Worm (Caenorhabditis elegans) whole organism, young adult: ENCODE data around the gene Y15E3A.5.

Experiments
- F39B2.1 ChIP-seq: fragments of 200-800 bp; sonication (Bioruptor generic); IDR thresholded peaks from 2 replicates; pipeline ENCODE4 v1.3.6; 2022; ENCODE audit warnings: missing genetic modification reagents, missing genetic modification characterization, missing compliant biosample characterization
- Y79H2A.3 ChIP-seq: fragments of 200-800 bp; sonication (Bioruptor generic); conservative IDR thresholded peaks from 2 replicates; pipeline ENCODE4 v1.3.6; 2022; ENCODE audit warnings: missing genetic modification reagents, missing genetic modification characterization, missing compliant biosample characterization
- akir-1 ChIP-seq: fragments of 200-800 bp; sonication (Bioruptor generic); optimal IDR thresholded peaks from 2 replicates; lab custom pipeline; 2018; ENCODE audit warnings: mild to moderate bottlenecking, missing genetic modification characterization, moderate library complexity, missing compliant biosample characterization
- ama-1 ChIP-seq, 3 experiments: fragments of 150-350 bp in 1 of 3; sonication (generic microtip) in 2 of 3; optimal IDR thresholded peaks; 2 replicates each; lab custom pipeline; 2014 to 2018; ENCODE audit warnings: missing biosample characterization in 2 of 3, missing genetic modification characterization in 2 of 3, missing genetic modification reagents in 2 of 3
- ceh-79 ChIP-seq: sonication (generic microtip); optimal IDR thresholded peaks from 2 replicates; lab custom pipeline; 2017; ENCODE audit warnings: mild to moderate bottlenecking, missing genetic modification characterization, missing compliant biosample characterization
- dpff-1 ChIP-seq: sonication (generic microtip); optimal IDR thresholded peaks from 2 replicates; lab custom pipeline; 2017; ENCODE audit warnings: mild to moderate bottlenecking, missing genetic modification characterization, missing compliant biosample characterization
- egl-18 ChIP-seq: fragments of 200-800 bp; sonication (Bioruptor generic); IDR thresholded peaks from 2 replicates; pipeline ENCODE4 v1.3.6; 2022; ENCODE audit warnings: missing genetic modification reagents, missing genetic modification characterization, missing compliant biosample characterization
- ets-4 ChIP-seq: fragments of 200-800 bp; sonication (Bioruptor generic); optimal IDR thresholded peaks from 2 replicates; lab custom pipeline; 2018; ENCODE audit warnings: mild to moderate bottlenecking, missing genetic modification characterization, missing compliant biosample characterization
- gei-17 ChIP-seq: fragments of 200-800 bp; sonication (Bioruptor generic); optimal IDR thresholded peaks from 2 replicates; lab custom pipeline; 2018; ENCODE audit warnings: mild to moderate bottlenecking, missing genetic modification characterization, missing compliant biosample characterization
- lsl-1 ChIP-seq: fragments of 200-800 bp; sonication (Bioruptor generic); optimal IDR thresholded peaks from 2 replicates; lab custom pipeline; 2018; ENCODE audit warnings: mild to moderate bottlenecking, missing genetic modification characterization, moderate library complexity, missing compliant biosample characterization
- rpc-1 ChIP-seq, 2 experiments: fragments of 150-350 bp in 1 of 2; sonication (generic microtip) in 1 of 2; optimal IDR thresholded peaks; 2 replicates each; lab custom pipeline; 2014 to 2018; ENCODE audit warnings: missing biosample characterization in 1 of 2, missing genetic modification characterization in 1 of 2, missing genetic modification reagents in 1 of 2, missing genotype in 1 of 2
- snpc-4 ChIP-seq, 5 experiments: fragments of 150-350 bp in 1 of 5; sonication (generic microtip) in 4 of 5; optimal IDR thresholded peaks; 2 replicates each; lab custom pipeline; 2014 to 2018; ENCODE audit warnings: missing genetic modification characterization in 5 of 5, missing biosample characterization in 3 of 5, antibody characterized with exemption in 2 of 5, mild to moderate bottlenecking in 2 of 5, missing compliant biosample characterization in 2 of 5, missing genotype in 2 of 5, moderate library complexity in 2 of 5, missing genetic modification reagents in 1 of 5
- tbx-9 ChIP-seq: sonication (generic microtip); optimal IDR thresholded peaks from 2 replicates; lab custom pipeline; 2016; ENCODE audit warnings: borderline replicate concordance, missing genetic modification characterization, inconsistent platforms, missing compliant biosample characterization

- TF ChIP-seq ets-4 (GFP tag; lab: Kevin White, UChicago) (no peak), rpc-1 (optimal IDR thresholded peaks at IDR 0.05; lab: Kevin White, UChicago) (no peak), rpc-1 (tag; optimal IDR thresholded peaks at IDR 0.05; lab: Kevin White, UChicago) (no peak), dpff-1 (tag; lab: Kevin White, UChicago) (no peak), Y79H2A.3 (GFP tag; lab: Robert Waterston, UW) (no peak), lsl-1 (no peak), F39B2.1 (GFP tag; lab: Robert Waterston, UW) (no peak), snpc-4 (GFP tag; optimal IDR thresholded peaks at IDR 0.05; lab: Kevin White, UChicago) (no peak), snpc-4 (tag; optimal IDR thresholded peaks at IDR 0.05; lab: Kevin White, UChicago) (no peak), ama-1 (optimal IDR thresholded peaks at IDR 0.05; lab: Kevin White, UChicago) (no peak), ama-1 (GFP tag; optimal IDR thresholded peaks at IDR 0.05; lab: Kevin White, UChicago) (no peak), gei-17 (GFP tag; lab: Kevin White, UChicago) (no peak), akir-1 (no peak), tbx-9 (no peak), egl-18 (GFP tag; lab: Robert Waterston, UW) (no peak), ceh-79 (no peak)
Observed at ce11 chrX:15328343-15328742, 12.0 kb upstream of the Y15E3A.5 start.
